Fruit fly (Drosophila melanogaster) whole organism, prepupa: ENCODE results near the gene CG12784.

ENCODE experiments used
- CG10631 ChIP-seq: fragments of 200-800 bp; sonication (Bioruptor generic); optimal IDR thresholded peaks from 2 replicates; lab custom pipeline; 2016; ENCODE audit warnings: missing biosample characterization, missing genetic modification characterization
- CG10669 ChIP-seq: fragments of 200-800 bp; sonication (Bioruptor generic); optimal IDR thresholded peaks from 3 replicates; lab custom pipeline; 2018; ENCODE audit warnings: missing biosample characterization, mild to moderate bottlenecking, missing genetic modification characterization, moderate library complexity
- CG11294 ChIP-seq: fragments of 200-800 bp; sonication (Bioruptor generic); IDR thresholded peaks from 2 replicates; pipeline ENCODE4 v1.3.6; 2022; ENCODE audit warnings: missing biosample characterization, missing genetic modification characterization
- CG11762 ChIP-seq: fragments of 200-800 bp; sonication (Bioruptor generic); optimal IDR thresholded peaks from 3 replicates; lab custom pipeline; 2016; ENCODE audit warnings: missing biosample characterization, missing genetic modification characterization; ENCODE audit not compliant: insufficient read depth
- CG11902 ChIP-seq: fragments of 200-800 bp; sonication (Bioruptor generic); optimal IDR thresholded peaks from 3 replicates; lab custom pipeline; 2016; ENCODE audit warnings: missing biosample characterization, missing genetic modification characterization
- CG15336 ChIP-seq: fragments of 200-800 bp; sonication (Bioruptor generic); IDR thresholded peaks from 2 replicates; pipeline ENCODE4 v1.3.6; 2022; ENCODE audit warnings: missing biosample characterization, missing genetic modification characterization
- CG16779 ChIP-seq: fragments of 200-800 bp; sonication (Bioruptor generic); optimal IDR thresholded peaks from 3 replicates; lab custom pipeline; 2017; ENCODE audit warnings: missing biosample characterization, mild to moderate bottlenecking, missing genetic modification characterization
- CG3032 ChIP-seq: fragments of 200-800 bp; optimal IDR thresholded peaks from 2 replicates; lab custom pipeline; 2019; ENCODE audit warnings: missing biosample characterization, mild to moderate bottlenecking, missing genetic modification characterization, moderate library complexity
- CG31627 ChIP-seq: fragments of 200-800 bp; sonication (Bioruptor generic); optimal IDR thresholded peaks from 3 replicates; lab custom pipeline; 2016; ENCODE audit warnings: missing biosample characterization, missing genetic modification characterization
- CG32006 ChIP-seq: fragments of 200-800 bp; sonication (Bioruptor generic); optimal IDR thresholded peaks from 3 replicates; lab custom pipeline; 2017; ENCODE audit warnings: missing biosample characterization, mild to moderate bottlenecking, missing genetic modification characterization
- CG4318 ChIP-seq: fragments of 200-800 bp; sonication (Bioruptor generic); optimal IDR thresholded peaks from 3 replicates; lab custom pipeline; 2017; ENCODE audit warnings: missing biosample characterization, mild to moderate bottlenecking, missing genetic modification characterization
- CG6163 ChIP-seq: fragments of 200-800 bp; sonication (Bioruptor generic); IDR thresholded peaks from 3 replicates; pipeline ENCODE4 v1.3.6; 2022; ENCODE audit warnings: missing biosample characterization, missing genetic modification characterization
- CG6276 ChIP-seq: fragments of 200-800 bp; sonication (Bioruptor generic); optimal IDR thresholded peaks from 2 replicates; lab custom pipeline; 2017; ENCODE audit warnings: missing biosample characterization, mild to moderate bottlenecking, missing genetic modification characterization
- CG6792 ChIP-seq: fragments of 200-800 bp; sonication (Bioruptor generic); optimal IDR thresholded peaks from 3 replicates; lab custom pipeline; 2016; ENCODE audit warnings: missing biosample characterization, missing genetic modification characterization
- CG6808 ChIP-seq: fragments of 200-800 bp; sonication (Bioruptor generic); optimal IDR thresholded peaks from 3 replicates; lab custom pipeline; 2017; ENCODE audit warnings: missing biosample characterization, missing genetic modification characterization, mild to moderate bottlenecking, moderate library complexity, missing genetic modification reagents
- CG6854 ChIP-seq: fragments of 200-800 bp; sonication (Bioruptor generic); optimal IDR thresholded peaks from 2 replicates; lab custom pipeline; 2017; ENCODE audit warnings: missing biosample characterization, mild to moderate bottlenecking, missing genetic modification characterization
- CG7368 ChIP-seq: fragments of 200-800 bp; sonication (Bioruptor generic); optimal IDR thresholded peaks from 3 replicates; lab custom pipeline; 2016; ENCODE audit warnings: missing biosample characterization, missing genetic modification characterization
- CG8119 ChIP-seq: fragments of 200-800 bp; sonication (Bioruptor generic); IDR thresholded peaks from 3 replicates; pipeline ENCODE4 v1.3.6; 2022; ENCODE audit warnings: missing biosample characterization, missing genetic modification characterization
- CG8319 ChIP-seq: fragments of 200-800 bp; sonication (Bioruptor generic); optimal IDR thresholded peaks from 3 replicates; lab custom pipeline; 2016; ENCODE audit warnings: missing biosample characterization, missing genetic modification characterization
- CG8632 ChIP-seq: fragments of 200-800 bp; sonication (Bioruptor generic); optimal IDR thresholded peaks from 3 replicates; lab custom pipeline; 2016; ENCODE audit warnings: missing biosample characterization, missing genetic modification characterization
- CG9139 ChIP-seq: fragments of 200-800 bp; sonication (Bioruptor generic); optimal IDR thresholded peaks from 3 replicates; lab custom pipeline; 2017; ENCODE audit warnings: missing biosample characterization, mild to moderate bottlenecking, missing genetic modification characterization
- Ets21C ChIP-seq: fragments of 200-800 bp; sonication (Bioruptor generic); optimal IDR thresholded peaks from 3 replicates; lab custom pipeline; 2016; ENCODE audit warnings: missing biosample characterization, missing genetic modification characterization
- Ets96B ChIP-seq: fragments of 200-800 bp; optimal IDR thresholded peaks from 2 replicates; lab custom pipeline; 2019; ENCODE audit warnings: missing biosample characterization, mild to moderate bottlenecking, missing genetic modification characterization, moderate library complexity
- Gug ChIP-seq: fragments of 200-800 bp; sonication (Bioruptor generic); IDR thresholded peaks from 2 replicates; pipeline ENCODE4 v1.3.6; 2022; ENCODE audit warnings: missing biosample characterization, missing genetic modification characterization
- Hr4 ChIP-seq: fragments of 200-800 bp; sonication (Bioruptor generic); optimal IDR thresholded peaks from 3 replicates; lab custom pipeline; 2016; ENCODE audit warnings: missing biosample characterization, missing genetic modification characterization
- Lpt ChIP-seq: fragments of 200-800 bp; sonication (Bioruptor generic); optimal IDR thresholded peaks from 3 replicates; lab custom pipeline; 2016; ENCODE audit warnings: missing biosample characterization, missing genetic modification characterization
- Met ChIP-seq: fragments of 200-800 bp; sonication (Bioruptor generic); optimal IDR thresholded peaks from 3 replicates; lab custom pipeline; 2016; ENCODE audit warnings: missing biosample characterization, missing genetic modification characterization
- Sox14 ChIP-seq: fragments of 200-800 bp; sonication (Bioruptor generic); optimal IDR thresholded peaks from 3 replicates; lab custom pipeline; 2016; ENCODE audit warnings: missing biosample characterization, missing genetic modification characterization
- Sox15 ChIP-seq: fragments of 200-800 bp; sonication (Bioruptor generic); optimal IDR thresholded peaks from 3 replicates; lab custom pipeline; 2016; ENCODE audit warnings: missing biosample characterization, missing genetic modification characterization
- achi ChIP-seq: fragments of 200-800 bp; sonication (Bioruptor generic); optimal IDR thresholded peaks from 3 replicates; lab custom pipeline; 2016; ENCODE audit warnings: missing biosample characterization, missing genetic modification characterization
- acj6 ChIP-seq: fragments of 200-800 bp; sonication (Bioruptor generic); optimal IDR thresholded peaks from 3 replicates; lab custom pipeline; 2016; ENCODE audit warnings: missing biosample characterization, missing genetic modification characterization
- cyc ChIP-seq: fragments of 200-800 bp; sonication (Bioruptor generic); optimal IDR thresholded peaks from 3 replicates; lab custom pipeline; 2016; ENCODE audit warnings: missing biosample characterization, missing genetic modification characterization
- dac ChIP-seq: fragments of 200-800 bp; sonication (Bioruptor generic); optimal IDR thresholded peaks from 2 replicates; lab custom pipeline; 2017; ENCODE audit warnings: missing biosample characterization, mild to moderate bottlenecking, missing genetic modification characterization
- dsx ChIP-seq: fragments of 200-800 bp; optimal IDR thresholded peaks from 3 replicates; lab custom pipeline; 2019; ENCODE audit warnings: missing biosample characterization, mild to moderate bottlenecking, missing genetic modification characterization, moderate library complexity; ENCODE audit not compliant: poor library complexity, severe bottlenecking
- eg ChIP-seq: fragments of 200-800 bp; sonication (Bioruptor generic); IDR thresholded peaks from 3 replicates; pipeline ENCODE4 v1.3.6; 2022; ENCODE audit warnings: missing biosample characterization, missing genetic modification characterization
- fd59A ChIP-seq: fragments of 200-800 bp; sonication (Bioruptor generic); optimal IDR thresholded peaks from 2 replicates; lab custom pipeline; 2017; ENCODE audit warnings: missing biosample characterization, mild to moderate bottlenecking, missing genetic modification characterization, missing genetic modification reagents
- fd85E ChIP-seq: fragments of 200-800 bp; sonication (Bioruptor generic); optimal IDR thresholded peaks from 3 replicates; lab custom pipeline; 2016; ENCODE audit warnings: missing biosample characterization, missing genetic modification characterization
- fkh ChIP-seq: fragments of 200-800 bp; sonication (Bioruptor generic); optimal IDR thresholded peaks from 3 replicates; lab custom pipeline; 2017; ENCODE audit warnings: missing biosample characterization, mild to moderate bottlenecking, missing genetic modification characterization, moderate library complexity
- pdm3 ChIP-seq: fragments of 200-800 bp; sonication (Bioruptor generic); optimal IDR thresholded peaks from 3 replicates; lab custom pipeline; 2016; ENCODE audit warnings: missing biosample characterization, missing genetic modification characterization
- salr ChIP-seq, 2 experiments: fragments of 200-800 bp; sonication (Bioruptor generic); optimal IDR thresholded peaks; 3 replicates each; lab custom pipeline; 2016 to 2018; ENCODE audit warnings: missing biosample characterization in 2 of 2, missing genetic modification characterization in 2 of 2, mild to moderate bottlenecking in 1 of 2
- spab ChIP-seq: fragments of 200-800 bp; sonication (Bioruptor generic); optimal IDR thresholded peaks from 2 replicates; lab custom pipeline; 2017; ENCODE audit warnings: missing biosample characterization, mild to moderate bottlenecking, missing genetic modification characterization, missing genetic modification reagents
- svp ChIP-seq: fragments of 200-800 bp; sonication (Bioruptor generic); peaks from one replicate; lab custom pipeline; 2016; ENCODE audit warnings: missing biosample characterization, missing genetic modification characterization
- topi ChIP-seq: fragments of 200-800 bp; sonication (Bioruptor generic); optimal IDR thresholded peaks from 3 replicates; lab custom pipeline; 2016; ENCODE audit warnings: missing biosample characterization, missing genetic modification characterization
- vri ChIP-seq: fragments of 200-800 bp; sonication (Bioruptor generic); optimal IDR thresholded peaks from 3 replicates; lab custom pipeline; 2016; ENCODE audit warnings: missing biosample characterization, mild to moderate bottlenecking, missing genetic modification characterization

The CG12784 gene

dm6 chr3R:15803502-15804461, 40.9 kb downstream of the CG12784 start, which contains the start of gene alpha-Man-IIb (continued):
- no peak for TF ChIP-seq pdm3 (GFP tag; lab: Kevin White, UChicago)
- no peak for TF ChIP-seq CG4318 (GFP tag; lab: Kevin White, UChicago)
- no peak for TF ChIP-seq CG8119
- no peak for TF ChIP-seq CG6792
- peak; percentile 34 for TF ChIP-seq Sox14 (GFP tag; lab: Kevin White, UChicago)
- no peak for TF ChIP-seq topi (GFP tag; lab: Kevin White, UChicago)
- TF ChIP-seq CG8319 (GFP tag; lab: Kevin White, UChicago), result no peak
- no peak for TF ChIP-seq acj6
- no peak for TF ChIP-seq CG32006 (GFP tag; lab: Kevin White, UChicago)
- no peak for TF ChIP-seq CG10631 (GFP tag; lab: Kevin White, UChicago)
- TF ChIP-seq salr (GFP tag; optimal IDR thresholded peaks at IDR 0.05; lab: Kevin White, UChicago), result no peak
- TF ChIP-seq CG9139 (GFP tag; lab: Kevin White, UChicago), result no peak
- TF ChIP-seq Ets96B (tag; lab: Kevin White, UChicago), result no peak
- no peak for TF ChIP-seq Met
- TF ChIP-seq CG6854 (GFP tag; lab: Kevin White, UChicago), result peak; percentile 52
- TF ChIP-seq Gug (GFP tag; lab: Robert Waterston, UW), result no peak
- no peak for TF ChIP-seq CG11294 (GFP tag; lab: Robert Waterston, UW)
- TF ChIP-seq CG3032 (tag; lab: Kevin White, UChicago), result peak; percentile 59
- no peak for TF ChIP-seq CG10669 (GFP tag; lab: Kevin White, UChicago)

dm6 chr3R:15804678-15805077, 41.8 kb downstream of the CG12784 start:
- TF ChIP-seq Ets21C (GFP tag; lab: Kevin White, UChicago), result no peak
- peak; percentile 96 for TF ChIP-seq dsx
- TF ChIP-seq CG8319 (GFP tag; lab: Kevin White, UChicago), result no peak

dm6 chr3R:15806341-15806740, 43.4 kb downstream of the CG12784 start:
- TF ChIP-seq CG8632 (GFP tag; lab: Kevin White, UChicago) (no peak), fd85E (GFP tag; lab: Kevin White, UChicago) (no peak), Hr4 (GFP tag; lab: Kevin White, UChicago) (peak; percentile 47), spab (GFP tag; lab: Kevin White, UChicago) (no peak), CG3032 (tag; lab: Kevin White, UChicago) (no peak), fkh (GFP tag; lab: Kevin White, UChicago) (no peak), CG32006 (GFP tag; lab: Kevin White, UChicago) (peak; percentile 75), CG8319 (GFP tag; lab: Kevin White, UChicago) (no peak), eg (GFP tag; lab: Robert Waterston, UW) (no peak), CG4318 (GFP tag; lab: Kevin White, UChicago) (no peak), achi (GFP tag; lab: Kevin White, UChicago) (peak; percentile 3), vri (no peak), svp (GFP tag; lab: Kevin White, UChicago) (peak; percentile 68), CG6276 (no peak), CG6808 (no peak), Sox14 (GFP tag; lab: Kevin White, UChicago) (no peak), CG11902 (GFP tag; lab: Kevin White, UChicago) (no peak), fd59A (GFP tag; lab: Kevin White, UChicago) (no peak), CG9139 (GFP tag; lab: Kevin White, UChicago) (no peak), CG11762 (GFP tag; lab: Kevin White, UChicago) (no peak), dac (GFP tag; lab: Kevin White, UChicago) (no peak), Ets21C (GFP tag; lab: Kevin White, UChicago) (no peak), Sox15 (no peak), topi (GFP tag; lab: Kevin White, UChicago) (peak; percentile 45), Gug (GFP tag; lab: Robert Waterston, UW) (no peak), CG8119 (peak; percentile 36; the same call in 2 of the 3 replicates), cyc (no peak), CG15336 (GFP tag; lab: Robert Waterston, UW) (0 out of 2 replicates have a peak, but pooled peaks have one; percentile 26), CG6163 (GFP tag; lab: Robert Waterston, UW) (no peak), CG31627 (GFP tag; lab: Kevin White, UChicago) (no peak), CG10631 (GFP tag; lab: Kevin White, UChicago) (no peak), CG7368 (no peak), CG16779 (tag; lab: Kevin White, UChicago) (no peak), Lpt (GFP tag; lab: Kevin White, UChicago) (peak; percentile 2), CG6792 (no peak)
